Worm (Caenorhabditis elegans) whole organism, L2 larva: Measurements from ENCODE around the gene C02E7.10.
A peak's percentile ranks its signal among the peaks of the same experiment; 100 is the strongest.

ENCODE experiments used
- C34F6.9 ChIP-seq: fragments of 150-350 bp; optimal IDR thresholded peaks from 2 replicates; lab custom pipeline; 2014; ENCODE audit warnings: missing biosample characterization, missing genetic modification characterization
- Y55F3AM.14 ChIP-seq: fragments of 200-800 bp; sonication (Bioruptor generic); optimal IDR thresholded peaks from 2 replicates; lab custom pipeline; 2018; ENCODE audit warnings: mild to moderate bottlenecking, missing genetic modification characterization, missing compliant biosample characterization
- alr-1 ChIP-seq: fragments of 150-350 bp; optimal IDR thresholded peaks from 2 replicates; lab custom pipeline; 2014; ENCODE audit warnings: missing biosample characterization, missing genetic modification characterization
- aly-2 ChIP-seq: fragments of 150-350 bp; optimal IDR thresholded peaks from 2 replicates; lab custom pipeline; 2014; ENCODE audit warnings: missing biosample characterization, missing genetic modification characterization
- blmp-1 ChIP-seq: sonication (generic microtip); optimal IDR thresholded peaks from 2 replicates; lab custom pipeline; 2017; ENCODE audit warnings: missing genetic modification characterization, mild to moderate bottlenecking, missing compliant biosample characterization, antibody characterized with exemption, moderate library complexity; ENCODE audit not compliant: insufficient read depth
- ceh-16 ChIP-seq: fragments of 150-350 bp; optimal IDR thresholded peaks from 2 replicates; lab custom pipeline; 2014; ENCODE audit warnings: missing biosample characterization, missing genetic modification characterization
- ceh-82 ChIP-seq: fragments of 150-350 bp; optimal IDR thresholded peaks from 2 replicates; lab custom pipeline; 2014; ENCODE audit warnings: missing biosample characterization, missing genetic modification characterization
- egl-27 ChIP-seq: sonication (generic microtip); optimal IDR thresholded peaks from 3 replicates; lab custom pipeline; 2017; ENCODE audit warnings: missing biosample characterization, missing genetic modification reagents, missing genetic modification characterization
- elt-1 ChIP-seq: fragments of 150-350 bp; optimal IDR thresholded peaks from 2 replicates; lab custom pipeline; 2014; ENCODE audit warnings: missing biosample characterization, missing genetic modification characterization
- elt-3 ChIP-seq: sonication (generic microtip); optimal IDR thresholded peaks from 2 replicates; lab custom pipeline; 2017; ENCODE audit warnings: missing biosample characterization, missing genetic modification characterization
- fos-1 ChIP-seq: fragments of 150-350 bp; optimal IDR thresholded peaks from 2 replicates; lab custom pipeline; 2014; ENCODE audit warnings: missing biosample characterization, missing genetic modification characterization
- gmeb-1 ChIP-seq: fragments of 150-350 bp; optimal IDR thresholded peaks from 2 replicates; lab custom pipeline; 2014; ENCODE audit warnings: missing biosample characterization, missing genetic modification characterization
- lin-13 ChIP-seq: fragments of 150-350 bp; optimal IDR thresholded peaks from 2 replicates; lab custom pipeline; 2014; ENCODE audit warnings: missing biosample characterization, missing genetic modification reagents, missing genetic modification characterization
- lin-39 ChIP-seq: fragments of 150-350 bp; optimal IDR thresholded peaks from 2 replicates; lab custom pipeline; 2014; ENCODE audit warnings: missing biosample characterization, missing genetic modification reagents, missing genetic modification characterization
- lsy-2 ChIP-seq, 2 experiments: fragments of 150-350 bp in 1 of 2; sonication (generic microtip) in 1 of 2; optimal IDR thresholded peaks; 2 replicates each; lab custom pipeline; 2014 to 2017; ENCODE audit warnings: missing biosample characterization in 2 of 2, missing genetic modification characterization in 2 of 2
- mab-5 ChIP-seq: fragments of 150-350 bp; optimal IDR thresholded peaks from 2 replicates; lab custom pipeline; 2014; ENCODE audit warnings: missing biosample characterization, missing genetic modification characterization
- mbf-1 ChIP-seq: sonication (generic microtip); optimal IDR thresholded peaks from 2 replicates; lab custom pipeline; 2017; ENCODE audit warnings: missing biosample characterization, missing genetic modification characterization
- mdl-1 ChIP-seq, 2 experiments: fragments of 150-350 bp in 1 of 2; sonication (generic microtip) in 1 of 2; optimal IDR thresholded peaks; 2 replicates each; lab custom pipeline; 2017; ENCODE audit warnings: missing biosample characterization in 2 of 2, missing genetic modification characterization in 2 of 2
- nhr-10 ChIP-seq: sonication (generic microtip); optimal IDR thresholded peaks from 2 replicates; lab custom pipeline; 2017; ENCODE audit warnings: missing biosample characterization, missing genetic modification characterization
- nhr-11 ChIP-seq: fragments of 150-350 bp; optimal IDR thresholded peaks from 2 replicates; lab custom pipeline; 2014; ENCODE audit warnings: missing biosample characterization, missing genetic modification characterization
- nhr-12 ChIP-seq: fragments of 150-350 bp; optimal IDR thresholded peaks from 2 replicates; lab custom pipeline; 2014; ENCODE audit warnings: missing biosample characterization, missing genetic modification characterization
- nhr-129 ChIP-seq: fragments of 150-350 bp; optimal IDR thresholded peaks from 2 replicates; lab custom pipeline; 2014; ENCODE audit warnings: missing biosample characterization, missing genetic modification characterization
- nhr-21 ChIP-seq: fragments of 150-350 bp; optimal IDR thresholded peaks from 2 replicates; lab custom pipeline; 2014; ENCODE audit warnings: missing biosample characterization, missing genetic modification characterization
- nhr-23 ChIP-seq: fragments of 150-350 bp; optimal IDR thresholded peaks from 2 replicates; lab custom pipeline; 2014; ENCODE audit warnings: missing biosample characterization, missing genetic modification reagents, missing genetic modification characterization
- nhr-237 ChIP-seq: fragments of 150-350 bp; optimal IDR thresholded peaks from 2 replicates; lab custom pipeline; 2014; ENCODE audit warnings: missing biosample characterization, missing genetic modification characterization
- nhr-25 ChIP-seq: fragments of 150-350 bp; sonication (generic microtip); optimal IDR thresholded peaks from 3 replicates; lab custom pipeline; 2014; ENCODE audit warnings: missing biosample characterization, missing genetic modification characterization
- nhr-6 ChIP-seq: fragments of 150-350 bp; optimal IDR thresholded peaks from 2 replicates; lab custom pipeline; 2014; ENCODE audit warnings: missing biosample characterization, missing genetic modification characterization
- sma-3 ChIP-seq: sonication (generic microtip); optimal IDR thresholded peaks from 2 replicates; lab custom pipeline; 2016; ENCODE audit warnings: missing genetic modification reagents, missing genetic modification characterization, missing compliant biosample characterization
- sma-9 ChIP-seq, 2 experiments: fragments of 150-350 bp in 1 of 2; sonication (generic microtip) in 1 of 2; optimal IDR thresholded peaks; 2 replicates each; lab custom pipeline; 2014 to 2016; ENCODE audit warnings: missing genetic modification characterization in 2 of 2, mild to moderate bottlenecking in 1 of 2, missing biosample characterization in 1 of 2, missing compliant biosample characterization in 1 of 2, missing genetic modification reagents in 1 of 2, moderate library complexity in 1 of 2
- snpc-4 ChIP-seq: fragments of 150-350 bp; optimal IDR thresholded peaks from 2 replicates; lab custom pipeline; 2014; ENCODE audit warnings: missing biosample characterization, missing genetic modification characterization
- unc-39 ChIP-seq: fragments of 150-350 bp; optimal IDR thresholded peaks from 2 replicates; lab custom pipeline; 2014; ENCODE audit warnings: missing biosample characterization, missing genetic modification characterization
- unc-62 ChIP-seq: fragments of 150-350 bp; optimal IDR thresholded peaks from 2 replicates; lab custom pipeline; 2014; ENCODE audit warnings: missing biosample characterization, missing genetic modification reagents, missing genetic modification characterization
- ztf-1 ChIP-seq: fragments of 200-800 bp; sonication (Bioruptor generic); conservative IDR thresholded peaks from 2 replicates; pipeline ENCODE4 v1.3.6; 2022; ENCODE audit warnings: missing genetic modification characterization, missing compliant biosample characterization
- ztf-11 ChIP-seq: sonication (generic microtip); optimal IDR thresholded peaks from 2 replicates; lab custom pipeline; 2017; ENCODE audit warnings: missing biosample characterization, missing genetic modification characterization

The C02E7.10 gene

DNA sequence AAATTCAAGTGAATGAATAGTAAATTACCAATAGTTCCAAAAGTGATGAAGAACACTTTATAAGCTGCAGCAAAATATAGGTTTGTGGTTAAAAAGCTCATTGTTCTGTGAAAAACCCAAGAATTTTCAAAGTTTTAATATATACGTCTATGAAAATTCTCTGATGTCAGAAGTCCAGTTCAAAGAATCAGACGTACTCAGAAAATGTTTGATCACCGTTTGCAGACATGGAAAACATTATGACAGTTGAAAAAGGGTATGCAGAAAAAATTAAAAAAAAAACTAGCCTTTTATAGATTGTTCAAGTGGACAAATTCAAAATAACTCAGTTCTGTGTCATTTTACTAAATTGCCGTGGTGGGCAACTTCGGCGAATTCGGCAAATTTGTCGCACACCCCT lies 41.8 kb upstream of the C02E7.10 start, which contains the start of gene srsx-10:
Gene srsx-10 (minus strand): TSS at position 101 of the 400 bp plus-strand sequence.
- TF ChIP-seq nhr-12 (tag; lab: Kevin White, UChicago) (no peak), elt-3 (tag; lab: Kevin White, UChicago) (no peak), sma-3 (GFP tag; lab: Kevin White, UChicago) (no peak), nhr-21 (tag; lab: Kevin White, UChicago) (no peak), nhr-6 (no peak), Y55F3AM.14 (GFP tag; lab: Kevin White, UChicago) (no peak), nhr-11 (no peak), egl-27 (no peak), blmp-1 (tag; lab: Kevin White, UChicago) (no peak), C34F6.9 (no peak), ztf-11 (tag; lab: Kevin White, UChicago) (no peak), sma-9 (GFP tag; optimal IDR thresholded peaks at IDR 0.05; lab: Kevin White, UChicago) (no peak), sma-9 (tag; optimal IDR thresholded peaks at IDR 0.05; lab: Kevin White, UChicago) (no peak), mbf-1 (no peak), nhr-237 (tag; lab: Kevin White, UChicago) (no peak), ceh-82 (tag; lab: Kevin White, UChicago) (no peak), unc-62 (GFP tag; lab: Kevin White, UChicago) (no peak)

DNA sequence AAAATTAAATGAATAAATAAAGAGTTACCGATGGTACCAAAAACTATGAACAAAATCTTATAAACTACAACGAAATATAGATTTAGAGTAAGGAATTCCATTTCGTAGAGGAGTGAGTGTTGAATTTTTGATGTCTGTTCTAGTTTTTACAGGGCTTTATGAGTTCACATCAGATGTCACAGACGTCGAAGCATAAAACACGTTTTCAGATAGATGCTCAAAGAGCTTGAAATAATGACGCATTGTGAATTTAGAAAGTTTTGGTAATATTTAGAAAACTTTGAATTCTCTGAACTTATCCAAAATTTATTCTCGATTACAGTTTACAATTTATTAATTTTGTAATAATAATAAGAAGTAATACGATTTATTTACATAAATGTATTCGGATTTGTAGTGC lies 40.1 kb upstream of the C02E7.10 start, which contains the start of gene srsx-9:
Gene srsx-9 (minus strand): TSS at position 101 of the 400 bp plus-strand sequence.
- TF ChIP-seq mab-5 (tag; lab: Kevin White, UChicago) (no peak), gmeb-1 (no peak), nhr-237 (tag; lab: Kevin White, UChicago) (no peak), nhr-11 (no peak), ceh-16 (no peak), lin-39 (tag; lab: Kevin White, UChicago) (no peak), ceh-82 (tag; lab: Kevin White, UChicago) (no peak), nhr-21 (tag; lab: Kevin White, UChicago) (no peak), ztf-1 (GFP tag; lab: Robert Waterston, UW) (no peak), alr-1 (no peak)

ce11 chrV:4969503-4969902 lies 36.7 kb upstream of the C02E7.10 start:
- TF ChIP-seq nhr-129 (tag; lab: Kevin White, UChicago) (peak; percentile 67), nhr-6 (no peak), egl-27 (no peak)

DNA sequence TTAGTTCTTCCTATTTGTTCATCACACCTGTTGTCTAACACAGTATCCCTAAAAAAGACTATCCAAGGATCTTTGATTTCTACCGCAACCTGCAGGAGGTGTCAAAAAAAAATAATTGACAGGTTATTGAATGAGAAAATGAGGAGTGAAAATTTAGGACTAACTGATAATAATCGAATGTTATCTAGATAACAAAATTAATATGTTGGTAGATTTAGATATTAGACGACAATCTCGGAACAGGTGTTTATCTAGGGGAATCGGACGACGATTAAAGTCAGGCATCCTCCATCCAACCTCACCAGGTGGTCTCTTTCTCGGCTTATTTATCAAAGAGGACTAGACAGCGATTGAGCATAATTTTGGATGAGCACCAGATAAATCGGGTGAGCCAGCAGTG lies 35.9 kb upstream of the C02E7.10 start:
- TF ChIP-seq nhr-12 (tag; lab: Kevin White, UChicago) (no peak), nhr-21 (tag; lab: Kevin White, UChicago) (no peak), snpc-4 (no peak), aly-2 (no peak), nhr-10 (tag; lab: Kevin White, UChicago) (no peak), nhr-25 (tag; lab: Kevin White, UChicago) (no peak), lsy-2 (tag; optimal IDR thresholded peaks at IDR 0.05; lab: Kevin White, UChicago) (no peak), elt-1 (tag; lab: Kevin White, UChicago) (no peak), ceh-16 (no peak), sma-9 (GFP tag; optimal IDR thresholded peaks at IDR 0.05; lab: Kevin White, UChicago) (no peak), sma-9 (tag; optimal IDR thresholded peaks at IDR 0.05; lab: Kevin White, UChicago) (no peak), ztf-1 (GFP tag; lab: Robert Waterston, UW) (no peak)

DNA sequence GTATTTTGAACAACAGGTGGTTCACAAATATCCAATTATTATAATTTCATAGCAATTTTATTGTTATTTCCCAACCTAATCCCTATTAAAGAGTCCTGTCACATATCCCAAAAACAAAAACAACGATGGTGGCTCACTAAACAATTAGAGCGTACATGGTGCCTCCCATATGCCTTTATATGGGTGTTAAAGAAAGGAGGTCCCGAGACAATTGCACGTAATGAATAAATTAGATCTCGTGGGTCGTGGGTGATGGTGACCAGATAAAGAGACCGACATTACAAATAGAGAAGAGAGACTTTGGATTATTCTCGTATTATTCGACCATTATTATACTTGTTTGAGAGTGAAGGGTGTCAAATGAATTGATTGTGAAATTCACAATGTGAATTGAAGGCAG lies 34.4 kb upstream of the C02E7.10 start:
- TF ChIP-seq nhr-237 (tag; lab: Kevin White, UChicago) (no peak), ztf-11 (tag; lab: Kevin White, UChicago) (no peak), lin-13 (GFP tag; lab: Kevin White, UChicago) (no peak), nhr-23 (tag; lab: Kevin White, UChicago) (no peak), nhr-21 (tag; lab: Kevin White, UChicago) (no peak), lsy-2 (tag; optimal IDR thresholded peaks at IDR 0.05; lab: Kevin White, UChicago) (no peak), fos-1 (no peak), elt-3 (tag; lab: Kevin White, UChicago) (no peak), mdl-1 (tag; optimal IDR thresholded peaks at IDR 0.05; lab: Kevin White, UChicago) (no peak), lin-39 (tag; lab: Kevin White, UChicago) (no peak), unc-39 (tag; lab: Kevin White, UChicago) (no peak)
